Worm (Caenorhabditis elegans): ENCODE data around the gene C33D9.13.

DNA sequence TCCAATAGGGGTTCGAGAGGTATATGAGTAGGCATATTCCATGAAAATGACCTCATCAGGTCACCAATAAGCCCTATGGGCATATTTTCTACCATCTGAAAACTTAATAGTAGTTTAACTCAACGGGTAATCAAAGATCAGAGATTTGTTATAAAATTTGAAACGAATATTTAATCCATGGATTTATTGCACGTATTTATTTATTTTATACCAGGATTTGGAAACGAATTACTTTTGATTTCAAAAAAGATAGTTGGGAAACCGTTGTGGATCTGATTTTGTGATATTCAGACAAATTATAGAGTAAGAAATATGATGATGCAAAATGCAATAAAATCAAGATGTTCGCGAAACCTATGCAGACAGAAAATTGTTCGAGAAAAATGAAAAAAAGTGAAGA, 7.7 kb upstream of the C33D9.13 start, which contains the start of gene C33D9.3:
- TF ChIP-seq nhr-27 (tag; optimal IDR thresholded peaks at IDR 0.05), result no peak
- no peak for TF ChIP-seq nhr-90 (tag; optimal IDR thresholded peaks at IDR 0.05)
- TF ChIP-seq egrh-3 (GFP tag; IDR thresholded peaks at IDR 0.05), result no peak
- TF ChIP-seq madf-8 (GFP tag; conservative IDR thresholded peaks at IDR 0.05), result no peak
- TF ChIP-seq rcor-1 (GFP tag; IDR thresholded peaks at IDR 0.05), result no peak
- TF ChIP-seq unc-130 (GFP tag; optimal IDR thresholded peaks at IDR 0.05), result no peak
- TF ChIP-seq F37B4.10 (GFP tag; IDR thresholded peaks at IDR 0.05), result no peak
- no peak for TF ChIP-seq chd-7 (tag; optimal IDR thresholded peaks at IDR 0.05)
- TF ChIP-seq C17E4.6 (GFP tag; IDR thresholded peaks at IDR 0.05), result no peak
- no peak for TF ChIP-seq unc-62 (GFP tag; optimal IDR thresholded peaks at IDR 0.05)
